Fruit fly (Drosophila melanogaster): ENCODE results near the gene RpL30.

Gene RpL30

DNA sequence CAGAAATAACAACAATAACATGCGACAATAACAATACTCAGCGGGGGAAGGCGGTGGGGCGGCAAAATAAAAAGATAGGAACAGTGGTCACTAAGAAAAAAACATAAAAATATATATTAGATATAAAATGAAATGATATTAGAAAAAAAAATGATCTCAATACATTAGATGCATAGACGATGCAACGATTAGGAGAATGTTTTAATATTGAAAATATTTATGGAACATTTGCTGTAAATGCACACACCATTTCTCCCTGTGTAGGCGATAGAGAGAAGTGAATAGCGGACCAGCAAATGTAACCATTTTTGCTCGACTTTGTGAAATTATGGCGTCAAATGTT is 42.9 kb downstream of the RpL30 start (continued):
- peak; percentile 37 for TF ChIP-seq CG31388 (GFP tag; optimal IDR thresholded peaks at IDR 0.05)
- TF ChIP-seq CG14014 (GFP tag; IDR thresholded peaks at IDR 0.05) = peak; percentile 95
- TF ChIP-seq pho (GFP tag; optimal IDR thresholded peaks at IDR 0.05) = peak; percentile 73
- TF ChIP-seq tap (tag; optimal IDR thresholded peaks at IDR 0.05) = peak; percentile 73
- peak; percentile 94 for TF ChIP-seq dysf (GFP tag; IDR thresholded peaks at IDR 0.05)
- TF ChIP-seq kni (GFP tag; optimal IDR thresholded peaks at IDR 0.05) = no peak
- TF ChIP-seq trem (tag; optimal IDR thresholded peaks at IDR 0.05) = peak; percentile 50
- TF ChIP-seq kah (GFP tag; optimal IDR thresholded peaks at IDR 0.05) = peak; percentile 21
- TF ChIP-seq fu2 (GFP tag; optimal IDR thresholded peaks at IDR 0.05) = peak; percentile 39
- peak; percentile 63 for TF ChIP-seq Six4 (GFP tag; optimal IDR thresholded peaks at IDR 0.05)
- TF ChIP-seq CG7556 (GFP tag; optimal IDR thresholded peaks at IDR 0.05) = peak; percentile 62
- no peak for TF ChIP-seq CG3163 (GFP tag; optimal IDR thresholded peaks at IDR 0.05)
- TF ChIP-seq CG34224 (GFP tag; IDR thresholded peaks at IDR 0.05; ENCODE audit: partially characterized antibody) = no peak
- TF ChIP-seq crol (GFP tag; IDR thresholded peaks at IDR 0.05) = peak; percentile 81
- peak; percentile 87 for TF ChIP-seq sug (tag; optimal IDR thresholded peaks at IDR 0.05)
- peak; percentile 80 for TF ChIP-seq CG14667 (GFP tag; IDR thresholded peaks at IDR 0.05)
- TF ChIP-seq vfl (GFP tag; optimal IDR thresholded peaks at IDR 0.05) = peak; percentile 19
- TF ChIP-seq scrt (GFP tag; optimal IDR thresholded peaks at IDR 0.05) = peak; percentile 76
- peak; percentile 58 for TF ChIP-seq E2f2 (GFP tag; IDR thresholded peaks at IDR 0.05)
- TF ChIP-seq mld (GFP tag; IDR thresholded peaks at IDR 0.05; ENCODE audit: partially characterized antibody) = no peak
- TF ChIP-seq CG17361 (GFP tag; IDR thresholded peaks at IDR 0.05) = peak; percentile 43
- TF ChIP-seq CG2120 (GFP tag; optimal IDR thresholded peaks at IDR 0.05) = peak; percentile 86
- TF ChIP-seq CG17802 (tag; optimal IDR thresholded peaks at IDR 0.05) = peak; percentile 49
- peak; percentile 76 for TF ChIP-seq dmrt99B (tag; optimal IDR thresholded peaks at IDR 0.05)
- TF ChIP-seq tll (GFP tag; optimal IDR thresholded peaks at IDR 0.05) = no peak
- peak; percentile 67 for TF ChIP-seq CG18476 (GFP tag; optimal IDR thresholded peaks at IDR 0.05)
- TF ChIP-seq Elba2 (GFP tag; optimal IDR thresholded peaks at IDR 0.05) = peak; percentile 13
- peak; percentile 63 for TF ChIP-seq Hand (GFP tag; optimal IDR thresholded peaks at IDR 0.05)
- peak; percentile 13 for TF ChIP-seq Dad (GFP tag; optimal IDR thresholded peaks at IDR 0.05)
- peak; percentile 42; the same call in 1 of the 2 replicates for TF ChIP-seq CG10959 (GFP tag; IDR thresholded peaks at IDR 0.05)
- peak; percentile 82 for TF ChIP-seq Mrtf (GFP tag; IDR thresholded peaks at IDR 0.05)
- TF ChIP-seq CoRest (tag; optimal IDR thresholded peaks at IDR 0.05) = peak; percentile 73
- peak; percentile 81 for TF ChIP-seq stc (GFP tag; IDR thresholded peaks at IDR 0.05)
- TF ChIP-seq wor (GFP tag; IDR thresholded peaks at IDR 0.05) = peak; percentile 61
- peak; percentile 68 for TF ChIP-seq CG12299 (tag; optimal IDR thresholded peaks at IDR 0.05)
- peak; percentile 88 for TF ChIP-seq CG6689 (GFP tag; IDR thresholded peaks at IDR 0.05)
- TF ChIP-seq lbe (GFP tag; optimal IDR thresholded peaks at IDR 0.05) = no peak
- peak; percentile 44 for TF ChIP-seq CG31365 (tag; optimal IDR thresholded peaks at IDR 0.05)
- TF ChIP-seq slbo (GFP tag; IDR thresholded peaks at IDR 0.05) = peak; percentile 97
- peak; percentile 80 for TF ChIP-seq CG2712 (tag; optimal IDR thresholded peaks at IDR 0.05)
- TF ChIP-seq CG10147 (GFP tag; optimal IDR thresholded peaks at IDR 0.05) = peak; percentile 75
- peak; percentile 59 for TF ChIP-seq fd96Cb (tag; optimal IDR thresholded peaks at IDR 0.05)
- TF ChIP-seq ERR (GFP tag; optimal IDR thresholded peaks at IDR 0.05) = no peak
- no peak for TF ChIP-seq CG9437 (GFP tag; optimal IDR thresholded peaks at IDR 0.05)
- TF ChIP-seq klu (GFP tag; IDR thresholded peaks at IDR 0.05) = peak; percentile 80
- peak; percentile 77 for TF ChIP-seq CG7357 (GFP tag; IDR thresholded peaks at IDR 0.05)
- TF ChIP-seq gcm (GFP tag; optimal IDR thresholded peaks at IDR 0.05) = peak; percentile 26
- TF ChIP-seq nau (GFP tag; optimal IDR thresholded peaks at IDR 0.05) = no peak
- TF ChIP-seq CG14710 (tag; optimal IDR thresholded peaks at IDR 0.05) = peak; percentile 47
- TF ChIP-seq bcd (GFP tag; optimal IDR thresholded peaks at IDR 0.05) = peak; percentile 75
- TF ChIP-seq CG6272 (GFP tag; IDR thresholded peaks at IDR 0.05) = peak; percentile 78

Measured in whole organism, embryonic.